Fruit fly (Drosophila melanogaster): ENCODE results near the gene Klp3A.

- no peak for TF ChIP-seq h (optimal IDR thresholded peaks at IDR 0.05)
- TF ChIP-seq Myc (optimal IDR thresholded peaks at IDR 0.05) = no peak
- TF ChIP-seq psq (optimal IDR thresholded peaks at IDR 0.05) = no peak
- no peak for TF ChIP-seq Sin3A (optimal IDR thresholded peaks at IDR 0.05)
- TF ChIP-seq ttk (optimal IDR thresholded peaks at IDR 0.05) = no peak
- no peak for TF ChIP-seq insv (optimal IDR thresholded peaks at IDR 0.05)
Observed at dm6 chrX:2652124-2652923, 48.5 kb upstream of the Klp3A start.

Data from Kc167 (cell line).